Fruit fly (Drosophila melanogaster) whole organism, embryonic: Measurements from ENCODE around the gene Sfp93F.

ENCODE experiments used
- Atf3 ChIP-seq: fragments of 200-800 bp; sonication (Bioruptor generic); optimal IDR thresholded peaks from 3 replicates; lab custom pipeline; 2016; ENCODE audit warnings: missing biosample characterization, missing genetic modification characterization
- Atf6 ChIP-seq: fragments of 200-800 bp; sonication (Bioruptor generic); IDR thresholded peaks from 2 replicates; pipeline ENCODE4 v1.3.6; 2022; ENCODE audit warnings: missing biosample characterization, missing genetic modification characterization
- C15 ChIP-seq: fragments of 200-800 bp; sonication (Bioruptor generic); IDR thresholded peaks from 3 replicates; pipeline ENCODE4 v1.3.6; 2022; ENCODE audit warnings: missing biosample characterization, missing genetic modification characterization
- CG10209 ChIP-seq: fragments of 200-800 bp; sonication (Bioruptor generic); optimal IDR thresholded peaks from 3 replicates; lab custom pipeline; 2017; ENCODE audit warnings: missing biosample characterization, mild to moderate bottlenecking, missing genetic modification characterization, missing genetic modification reagents
- CG11560 ChIP-seq: fragments of 200-800 bp; sonication (Bioruptor generic); IDR thresholded peaks from 3 replicates; pipeline ENCODE4 v1.3.6; 2022; ENCODE audit warnings: missing biosample characterization, missing genetic modification characterization
- CG13296 ChIP-seq: fragments of 200-800 bp; sonication (Bioruptor generic); optimal IDR thresholded peaks from 3 replicates; lab custom pipeline; 2018; ENCODE audit warnings: missing biosample characterization, mild to moderate bottlenecking, missing genetic modification characterization
- CG15269 ChIP-seq: fragments of 200-800 bp; sonication (Bioruptor generic); optimal IDR thresholded peaks from 2 replicates; lab custom pipeline; 2018; ENCODE audit warnings: missing biosample characterization, mild to moderate bottlenecking, missing genetic modification characterization, moderate library complexity
- CG15514 ChIP-seq: fragments of 200-800 bp; sonication (Bioruptor generic); optimal IDR thresholded peaks from 3 replicates; lab custom pipeline; 2017; ENCODE audit warnings: missing biosample characterization, missing genetic modification characterization, mild to moderate bottlenecking, moderate library complexity, missing genetic modification reagents
- CG17361 ChIP-seq: fragments of 200-800 bp; sonication (Bioruptor generic); IDR thresholded peaks from 3 replicates; pipeline ENCODE4 v1.3.6; 2022; ENCODE audit warnings: missing biosample characterization, missing genetic modification characterization
- CG2116 ChIP-seq: fragments of 200-800 bp; sonication (Bioruptor generic); optimal IDR thresholded peaks from 3 replicates; lab custom pipeline; 2018; ENCODE audit warnings: missing biosample characterization, mild to moderate bottlenecking, missing genetic modification characterization
- CG34376 ChIP-seq: fragments of 200-800 bp; sonication (Bioruptor generic); optimal IDR thresholded peaks from 2 replicates; lab custom pipeline; 2018; ENCODE audit warnings: missing biosample characterization, mild to moderate bottlenecking, missing genetic modification characterization
- CG3847 ChIP-seq: fragments of 200-800 bp; sonication (Bioruptor generic); IDR thresholded peaks from 2 replicates; pipeline ENCODE4 v1.3.6; 2022; ENCODE audit warnings: missing biosample characterization, missing genetic modification characterization
- CG4328 ChIP-seq: fragments of 200-800 bp; sonication (Bioruptor generic); optimal IDR thresholded peaks from 3 replicates; lab custom pipeline; 2017; ENCODE audit warnings: missing biosample characterization, missing genetic modification reagents, missing genetic modification characterization
- CG7357 ChIP-seq: fragments of 200-800 bp; sonication (Bioruptor generic); IDR thresholded peaks from 3 replicates; pipeline ENCODE4 v1.3.6; 2022; ENCODE audit warnings: missing biosample characterization, missing genetic modification characterization
- CG7786 ChIP-seq: fragments of 200-800 bp; sonication (Bioruptor generic); optimal IDR thresholded peaks from 2 replicates; lab custom pipeline; 2016; ENCODE audit warnings: missing biosample characterization, missing genetic modification characterization
- CG9215 ChIP-seq: fragments of 200-800 bp; sonication (Bioruptor generic); IDR thresholded peaks from 2 replicates; pipeline ENCODE4 v1.3.6; 2022; ENCODE audit warnings: missing biosample characterization, missing genetic modification characterization
- D ChIP-seq, 2 experiments: fragments of 200-800 bp in 1 of 2; fragments of >200 bp in 1 of 2; sonication (Bioruptor generic) in 1 of 2; optimal IDR thresholded peaks; 2 replicates in 1 of 2; 3 replicates in 1 of 2; lab custom pipeline; 2017; ENCODE audit warnings: mild to moderate bottlenecking in 1 of 2, missing biosample characterization in 1 of 2, missing genetic modification characterization in 1 of 2, missing genetic modification reagents in 1 of 2
- Dip2 ChIP-seq: fragments of 200-800 bp; sonication (Bioruptor generic); IDR thresholded peaks from 2 replicates; pipeline ENCODE4 v1.3.6; 2022; ENCODE audit warnings: missing biosample characterization, missing genetic modification characterization
- Dip3 ChIP-seq: fragments of 200-800 bp; sonication (Bioruptor generic); optimal IDR thresholded peaks from 3 replicates; lab custom pipeline; 2016; ENCODE audit warnings: missing biosample characterization, missing genetic modification characterization
- Dp ChIP-seq: fragments of 200-800 bp; sonication (Bioruptor generic); optimal IDR thresholded peaks from 2 replicates; lab custom pipeline; 2018; ENCODE audit warnings: missing biosample characterization, mild to moderate bottlenecking, missing genetic modification characterization, moderate library complexity
- E2f1 ChIP-seq: fragments of 200-800 bp; sonication (Bioruptor generic); IDR thresholded peaks from 2 replicates; pipeline ENCODE4 v1.3.6; 2022; ENCODE audit warnings: missing biosample characterization, missing genetic modification characterization
- HLH3B ChIP-seq: fragments of 200-800 bp; sonication (Bioruptor generic); IDR thresholded peaks from 2 replicates; pipeline ENCODE4 v1.3.6; 2022; ENCODE audit warnings: missing biosample characterization, missing genetic modification characterization
- HLHmδ ChIP-seq: fragments of 200-800 bp; sonication (Bioruptor generic); optimal IDR thresholded peaks from 2 replicates; lab custom pipeline; 2018; ENCODE audit warnings: missing biosample characterization, mild to moderate bottlenecking, missing genetic modification characterization, moderate library complexity
- HmgZ ChIP-seq: fragments of 200-800 bp; sonication (Bioruptor generic); optimal IDR thresholded peaks from 2 replicates; lab custom pipeline; 2018; ENCODE audit warnings: missing biosample characterization, mild to moderate bottlenecking, missing genetic modification characterization
- Hsf ChIP-seq: fragments of 200-800 bp; sonication (Bioruptor generic); optimal IDR thresholded peaks from 3 replicates; lab custom pipeline; 2016; ENCODE audit warnings: missing biosample characterization, missing genetic modification characterization
- Jarid2 ChIP-seq: fragments of 200-800 bp; sonication (Bioruptor generic); optimal IDR thresholded peaks from 3 replicates; lab custom pipeline; 2017; ENCODE audit warnings: mild to moderate bottlenecking, missing biosample characterization, missing genetic modification reagents, missing genetic modification characterization
- MBD-R2 ChIP-seq: fragments of 200-800 bp; sonication (Bioruptor generic); IDR thresholded peaks from 2 replicates; pipeline ENCODE4 v1.3.6; 2022; ENCODE audit warnings: missing biosample characterization, missing genetic modification characterization
- Max ChIP-seq: fragments of 200-800 bp; sonication (Bioruptor generic); optimal IDR thresholded peaks from 2 replicates; lab custom pipeline; 2016; ENCODE audit warnings: missing biosample characterization, mild to moderate bottlenecking, missing genetic modification characterization
- Med ChIP-seq: fragments of 200-800 bp; sonication (Bioruptor generic); peaks from one replicate; lab custom pipeline; 2016; ENCODE audit warnings: missing biosample characterization, missing genetic modification characterization, mild to moderate bottlenecking, inconsistent platforms, moderate library complexity
- Optix ChIP-seq: fragments of 200-800 bp; sonication (Bioruptor generic); IDR thresholded peaks from 3 replicates; pipeline ENCODE4 v1.3.6; 2022; ENCODE audit warnings: missing biosample characterization, missing genetic modification characterization
- Trl ChIP-seq, 3 experiments: fragments of >200 bp in 2 of 3; fragments of 200-800 bp in 1 of 3; sonication (Bioruptor generic) in 1 of 3; optimal IDR thresholded peaks; 2 replicates in 1 of 3; 3 replicates in 2 of 3; lab custom pipeline; 2016 to 2017; ENCODE audit warnings: missing biosample characterization in 1 of 3, missing genetic modification characterization in 1 of 3
- abd-A ChIP-seq: fragments of 200-800 bp; sonication (Bioruptor generic); optimal IDR thresholded peaks from 3 replicates; lab custom pipeline; 2019; ENCODE audit warnings: missing biosample characterization, mild to moderate bottlenecking, missing genetic modification characterization, moderate library complexity
- br ChIP-seq: fragments of >200 bp; optimal IDR thresholded peaks from 2 replicates; lab custom pipeline; 2017
- chif ChIP-seq, 2 experiments: fragments of 200-800 bp; sonication (Bioruptor generic); optimal IDR thresholded peaks; 3 replicates each; lab custom pipeline; 2016; ENCODE audit warnings: missing biosample characterization in 2 of 2, missing genetic modification characterization in 2 of 2
- disco-r ChIP-seq: fragments of 200-800 bp; sonication (Bioruptor generic); optimal IDR thresholded peaks from 2 replicates; lab custom pipeline; 2016; ENCODE audit warnings: missing biosample characterization, missing genetic modification characterization
- dpn ChIP-seq, 2 experiments: fragments of 200-800 bp; sonication (Bioruptor generic); optimal IDR thresholded peaks; 3 replicates each; lab custom pipeline; 2016; ENCODE audit warnings: missing biosample characterization in 2 of 2, missing genetic modification characterization in 2 of 2
- emc ChIP-seq: fragments of 200-800 bp; sonication (Bioruptor generic); optimal IDR thresholded peaks from 2 replicates; lab custom pipeline; 2016; ENCODE audit warnings: missing biosample characterization, missing genetic modification characterization
- ems ChIP-seq: fragments of 200-800 bp; sonication (Bioruptor generic); optimal IDR thresholded peaks from 3 replicates; lab custom pipeline; 2016; ENCODE audit warnings: missing biosample characterization, missing genetic modification characterization
- gfzf ChIP-seq: fragments of 200-800 bp; sonication (Bioruptor generic); optimal IDR thresholded peaks from 2 replicates; lab custom pipeline; 2016; ENCODE audit warnings: missing biosample characterization, mild to moderate bottlenecking, missing genetic modification characterization, moderate library complexity
- hb ChIP-seq: fragments of 200-800 bp; sonication (Bioruptor generic); IDR thresholded peaks from 3 replicates; pipeline ENCODE4 v1.3.6; 2022; ENCODE audit warnings: missing biosample characterization, missing genetic modification characterization; ENCODE audit not compliant: partially characterized antibody
- pan ChIP-seq, 4 experiments: fragments of >200 bp in 3 of 4; fragments of 200-800 bp in 1 of 4; sonication (Bioruptor generic) in 1 of 4; optimal IDR thresholded peaks in 3 of 4; IDR thresholded peaks in 1 of 4; 2 replicates each; pipeline versions ENCODE4 v1.3.6 to Lab custom; 2017 to 2022; ENCODE audit warnings: missing biosample characterization in 2 of 4, missing genetic modification characterization in 2 of 4, mixed read lengths in 1 of 4
- peb ChIP-seq: fragments of 200-800 bp; sonication (Bioruptor generic); IDR thresholded peaks from 2 replicates; pipeline ENCODE4 v1.3.6; 2022; ENCODE audit warnings: missing biosample characterization, missing genetic modification characterization
- rib ChIP-seq: fragments of 200-800 bp; sonication (Bioruptor generic); IDR thresholded peaks from 2 replicates; pipeline ENCODE4 v1.3.6; 2022; ENCODE audit warnings: missing biosample characterization, missing genetic modification characterization
- sd ChIP-seq: fragments of 200-800 bp; sonication (Bioruptor generic); optimal IDR thresholded peaks from 3 replicates; lab custom pipeline; 2018; ENCODE audit warnings: missing biosample characterization, mild to moderate bottlenecking, missing genetic modification characterization, moderate library complexity
- sens ChIP-seq: fragments of 200-800 bp; sonication (Bioruptor generic); peaks from one replicate; lab custom pipeline; 2016; ENCODE audit warnings: missing biosample characterization, missing genetic modification characterization
- stc ChIP-seq: fragments of 200-800 bp; sonication (Bioruptor generic); IDR thresholded peaks from 2 replicates; pipeline ENCODE4 v1.3.6; 2022; ENCODE audit warnings: missing biosample characterization, missing genetic modification characterization
- tin ChIP-seq: fragments of 200-800 bp; sonication (Bioruptor generic); optimal IDR thresholded peaks from 3 replicates; lab custom pipeline; 2016; ENCODE audit warnings: missing biosample characterization, missing genetic modification characterization
- ttk ChIP-seq: fragments of 200-800 bp; sonication (Bioruptor generic); IDR thresholded peaks from 2 replicates; pipeline ENCODE4 v2.1.2; 2022; ENCODE audit warnings: missing biosample characterization, missing genetic modification characterization
- unpg ChIP-seq: fragments of 200-800 bp; sonication (Bioruptor generic); optimal IDR thresholded peaks from 3 replicates; lab custom pipeline; 2018; ENCODE audit warnings: missing biosample characterization, mild to moderate bottlenecking, missing genetic modification characterization, moderate library complexity
- wor ChIP-seq: fragments of 200-800 bp; sonication (Bioruptor generic); IDR thresholded peaks from 2 replicates; pipeline ENCODE4 v1.3.6; 2022; ENCODE audit warnings: missing biosample characterization, missing genetic modification characterization

Sfp93F gene

dm6 chr3R:21777660-21778059 is 41.6 kb upstream of the Sfp93F start, which contains the start of gene Polr1H (continued):
- TF ChIP-seq rib (GFP tag; lab: Robert Waterston, UW) (no peak), dpn (GFP tag; optimal IDR thresholded peaks at IDR 0.05; lab: Kevin White, UChicago) (no peak), MBD-R2 (GFP tag; lab: Robert Waterston, UW) (peak; percentile 49; the same call in 1 of the 2 replicates), Atf3 (no peak), sd (tag; lab: Kevin White, UChicago) (no peak), gfzf (GFP tag; lab: Kevin White, UChicago) (peak; percentile 96), peb (GFP tag; lab: Robert Waterston, UW) (no peak), disco-r (GFP tag; lab: Kevin White, UChicago) (no peak), CG9215 (no peak), CG17361 (no peak), CG11560 (tag; lab: Robert Waterston, UW) (no peak), abd-A (tag; lab: Kevin White, UChicago) (no peak), CG4328 (GFP tag; lab: Kevin White, UChicago) (no peak), Dip2 (GFP tag; lab: Robert Waterston, UW) (no peak), CG15514 (GFP tag; lab: Kevin White, UChicago) (peak; percentile 91), CG2116 (peak; percentile 21), unpg (no peak), Jarid2 (GFP tag; lab: Kevin White, UChicago) (no peak), Med (GFP tag; lab: Kevin White, UChicago) (peak; percentile 68), Dp (GFP tag; lab: Kevin White, UChicago) (peak; percentile 81), HmgZ (tag; lab: Kevin White, UChicago) (peak; percentile 44), CG7357 (no peak), CG3847 (GFP tag; lab: Robert Waterston, UW) (no peak), Optix (GFP tag; lab: Robert Waterston, UW) (no peak), CG7786 (GFP tag; lab: Kevin White, UChicago) (no peak), emc (GFP tag; lab: Kevin White, UChicago) (no peak), CG34376 (GFP tag; lab: Kevin White, UChicago) (no peak), ems (GFP tag; lab: Kevin White, UChicago) (no peak), tin (GFP tag; lab: Kevin White, UChicago) (no peak), HLHmδ (GFP tag; lab: Kevin White, UChicago) (no peak), pan (optimal IDR thresholded peaks at IDR 0.05; lab: Kevin White, UChicago) (no peak), pan (GFP tag; optimal IDR thresholded peaks at IDR 0.05 in 1 of 2, IDR thresholded peaks at IDR 0.05 in 1 of 2) (no peak), br (lab: Kevin White, UChicago) (no peak), Atf6 (GFP tag; lab: Robert Waterston, UW) (no peak), CG10209 (GFP tag; lab: Kevin White, UChicago) (no peak), Trl (optimal IDR thresholded peaks at IDR 0.05; lab: Kevin White, UChicago) (no peak), Trl (GFP tag; optimal IDR thresholded peaks at IDR 0.05; lab: Kevin White, UChicago) (no peak), chif (GFP tag; optimal IDR thresholded peaks at IDR 0.05; lab: Kevin White, UChicago) (no peak), HLH3B (GFP tag; lab: Robert Waterston, UW) (no peak), wor (GFP tag; lab: Robert Waterston, UW) (no peak), C15 (no peak), sens (GFP tag; lab: Kevin White, UChicago) (peak; percentile 90), D (optimal IDR thresholded peaks at IDR 0.05; lab: Kevin White, UChicago) (no peak), D (GFP tag; optimal IDR thresholded peaks at IDR 0.05; lab: Kevin White, UChicago) (no peak), ttk (GFP tag; lab: Robert Waterston, UW) (no peak), Dip3 (GFP tag; lab: Kevin White, UChicago) (no peak), hb (GFP tag; lab: Robert Waterston, UW) (no peak), CG15269 (no peak), E2f1 (no peak), CG13296 (no peak), Hsf (GFP tag; lab: Kevin White, UChicago) (no peak), stc (no peak), Max (GFP tag; lab: Kevin White, UChicago) (peak; percentile 87)
